Fruit fly (Drosophila melanogaster) whole organism, prepupa: ENCODE data around the gene Rev1.
A peak's percentile ranks its signal among the peaks of the same experiment; 100 is the strongest.

ENCODE experiments used
- Blimp-1 ChIP-seq: fragments of 200-800 bp; sonication (Bioruptor generic); optimal IDR thresholded peaks from 3 replicates; lab custom pipeline; 2017; ENCODE audit warnings: missing biosample characterization, missing genetic modification characterization, mild to moderate bottlenecking, moderate library complexity, missing genetic modification reagents
- CG10631 ChIP-seq: fragments of 200-800 bp; sonication (Bioruptor generic); optimal IDR thresholded peaks from 2 replicates; lab custom pipeline; 2016; ENCODE audit warnings: missing biosample characterization, missing genetic modification characterization
- CG10669 ChIP-seq: fragments of 200-800 bp; sonication (Bioruptor generic); optimal IDR thresholded peaks from 3 replicates; lab custom pipeline; 2018; ENCODE audit warnings: missing biosample characterization, mild to moderate bottlenecking, missing genetic modification characterization, moderate library complexity
- CG11762 ChIP-seq: fragments of 200-800 bp; sonication (Bioruptor generic); optimal IDR thresholded peaks from 3 replicates; lab custom pipeline; 2016; ENCODE audit warnings: missing biosample characterization, missing genetic modification characterization; ENCODE audit not compliant: insufficient read depth
- CG11902 ChIP-seq: fragments of 200-800 bp; sonication (Bioruptor generic); optimal IDR thresholded peaks from 3 replicates; lab custom pipeline; 2016; ENCODE audit warnings: missing biosample characterization, missing genetic modification characterization
- CG15336 ChIP-seq: fragments of 200-800 bp; sonication (Bioruptor generic); IDR thresholded peaks from 2 replicates; pipeline ENCODE4 v1.3.6; 2022; ENCODE audit warnings: missing biosample characterization, missing genetic modification characterization
- CG1621 ChIP-seq: fragments of 200-800 bp; sonication (Bioruptor generic); optimal IDR thresholded peaks from 3 replicates; lab custom pipeline; 2018; ENCODE audit warnings: missing biosample characterization, mild to moderate bottlenecking, missing genetic modification characterization
- CG3032 ChIP-seq: fragments of 200-800 bp; optimal IDR thresholded peaks from 2 replicates; lab custom pipeline; 2019; ENCODE audit warnings: missing biosample characterization, mild to moderate bottlenecking, missing genetic modification characterization, moderate library complexity
- CG31627 ChIP-seq: fragments of 200-800 bp; sonication (Bioruptor generic); optimal IDR thresholded peaks from 3 replicates; lab custom pipeline; 2016; ENCODE audit warnings: missing biosample characterization, missing genetic modification characterization
- CG32006 ChIP-seq: fragments of 200-800 bp; sonication (Bioruptor generic); optimal IDR thresholded peaks from 3 replicates; lab custom pipeline; 2017; ENCODE audit warnings: missing biosample characterization, mild to moderate bottlenecking, missing genetic modification characterization
- CG34406 ChIP-seq: fragments of 200-800 bp; sonication (Bioruptor generic); optimal IDR thresholded peaks from 3 replicates; lab custom pipeline; 2016; ENCODE audit warnings: missing biosample characterization, missing genetic modification characterization
- CG3919 ChIP-seq: fragments of 200-800 bp; sonication (Bioruptor generic); optimal IDR thresholded peaks from 3 replicates; lab custom pipeline; 2016; ENCODE audit warnings: missing biosample characterization, missing genetic modification characterization
- CG4318 ChIP-seq: fragments of 200-800 bp; sonication (Bioruptor generic); optimal IDR thresholded peaks from 3 replicates; lab custom pipeline; 2017; ENCODE audit warnings: missing biosample characterization, mild to moderate bottlenecking, missing genetic modification characterization
- CG6163 ChIP-seq: fragments of 200-800 bp; sonication (Bioruptor generic); IDR thresholded peaks from 3 replicates; pipeline ENCODE4 v1.3.6; 2022; ENCODE audit warnings: missing biosample characterization, missing genetic modification characterization
- CG6276 ChIP-seq: fragments of 200-800 bp; sonication (Bioruptor generic); optimal IDR thresholded peaks from 2 replicates; lab custom pipeline; 2017; ENCODE audit warnings: missing biosample characterization, mild to moderate bottlenecking, missing genetic modification characterization
- CG6792 ChIP-seq: fragments of 200-800 bp; sonication (Bioruptor generic); optimal IDR thresholded peaks from 3 replicates; lab custom pipeline; 2016; ENCODE audit warnings: missing biosample characterization, missing genetic modification characterization
- CG8119 ChIP-seq: fragments of 200-800 bp; sonication (Bioruptor generic); IDR thresholded peaks from 3 replicates; pipeline ENCODE4 v1.3.6; 2022; ENCODE audit warnings: missing biosample characterization, missing genetic modification characterization
- CG8632 ChIP-seq: fragments of 200-800 bp; sonication (Bioruptor generic); optimal IDR thresholded peaks from 3 replicates; lab custom pipeline; 2016; ENCODE audit warnings: missing biosample characterization, missing genetic modification characterization
- CG9139 ChIP-seq: fragments of 200-800 bp; sonication (Bioruptor generic); optimal IDR thresholded peaks from 3 replicates; lab custom pipeline; 2017; ENCODE audit warnings: missing biosample characterization, mild to moderate bottlenecking, missing genetic modification characterization
- Eip75B ChIP-seq: fragments of 200-800 bp; sonication (Bioruptor generic); optimal IDR thresholded peaks from 3 replicates; lab custom pipeline; 2016; ENCODE audit warnings: missing biosample characterization, missing genetic modification characterization
- Eip93F ChIP-seq: fragments of 200-800 bp; sonication (Bioruptor generic); optimal IDR thresholded peaks from 2 replicates; lab custom pipeline; 2016; ENCODE audit warnings: missing biosample characterization, mild to moderate bottlenecking, missing genetic modification characterization
- Ets21C ChIP-seq: fragments of 200-800 bp; sonication (Bioruptor generic); optimal IDR thresholded peaks from 3 replicates; lab custom pipeline; 2016; ENCODE audit warnings: missing biosample characterization, missing genetic modification characterization
- Ets96B ChIP-seq: fragments of 200-800 bp; optimal IDR thresholded peaks from 2 replicates; lab custom pipeline; 2019; ENCODE audit warnings: missing biosample characterization, mild to moderate bottlenecking, missing genetic modification characterization, moderate library complexity
- Gug ChIP-seq: fragments of 200-800 bp; sonication (Bioruptor generic); IDR thresholded peaks from 2 replicates; pipeline ENCODE4 v1.3.6; 2022; ENCODE audit warnings: missing biosample characterization, missing genetic modification characterization
- Hr38 ChIP-seq: sonication (Bioruptor generic); optimal IDR thresholded peaks from 2 replicates; lab custom pipeline; 2016; ENCODE audit warnings: missing biosample characterization, missing genetic modification characterization
- Hr39 ChIP-seq: fragments of 200-800 bp; sonication (Bioruptor generic); optimal IDR thresholded peaks from 2 replicates; lab custom pipeline; 2016; ENCODE audit warnings: missing biosample characterization, missing genetic modification characterization
- Hr4 ChIP-seq: fragments of 200-800 bp; sonication (Bioruptor generic); optimal IDR thresholded peaks from 3 replicates; lab custom pipeline; 2016; ENCODE audit warnings: missing biosample characterization, missing genetic modification characterization
- Lpt ChIP-seq: fragments of 200-800 bp; sonication (Bioruptor generic); optimal IDR thresholded peaks from 3 replicates; lab custom pipeline; 2016; ENCODE audit warnings: missing biosample characterization, missing genetic modification characterization
- Met ChIP-seq: fragments of 200-800 bp; sonication (Bioruptor generic); optimal IDR thresholded peaks from 3 replicates; lab custom pipeline; 2016; ENCODE audit warnings: missing biosample characterization, missing genetic modification characterization
- OdsH ChIP-seq: fragments of 200-800 bp; sonication (Bioruptor generic); optimal IDR thresholded peaks from 3 replicates; lab custom pipeline; 2016; ENCODE audit warnings: missing biosample characterization, missing genetic modification characterization
- Smox ChIP-seq: fragments of 200-800 bp; sonication (Bioruptor generic); optimal IDR thresholded peaks from 3 replicates; lab custom pipeline; 2016; ENCODE audit warnings: missing biosample characterization, missing genetic modification characterization
- Sox102F ChIP-seq: fragments of 200-800 bp; sonication (Bioruptor generic); optimal IDR thresholded peaks from 2 replicates; lab custom pipeline; 2016; ENCODE audit warnings: missing biosample characterization, mild to moderate bottlenecking, missing genetic modification characterization
- Sox14 ChIP-seq: fragments of 200-800 bp; sonication (Bioruptor generic); optimal IDR thresholded peaks from 3 replicates; lab custom pipeline; 2016; ENCODE audit warnings: missing biosample characterization, missing genetic modification characterization
- Sox15 ChIP-seq: fragments of 200-800 bp; sonication (Bioruptor generic); optimal IDR thresholded peaks from 3 replicates; lab custom pipeline; 2016; ENCODE audit warnings: missing biosample characterization, missing genetic modification characterization
- achi ChIP-seq: fragments of 200-800 bp; sonication (Bioruptor generic); optimal IDR thresholded peaks from 3 replicates; lab custom pipeline; 2016; ENCODE audit warnings: missing biosample characterization, missing genetic modification characterization
- cyc ChIP-seq: fragments of 200-800 bp; sonication (Bioruptor generic); optimal IDR thresholded peaks from 3 replicates; lab custom pipeline; 2016; ENCODE audit warnings: missing biosample characterization, missing genetic modification characterization
- dac ChIP-seq: fragments of 200-800 bp; sonication (Bioruptor generic); optimal IDR thresholded peaks from 2 replicates; lab custom pipeline; 2017; ENCODE audit warnings: missing biosample characterization, mild to moderate bottlenecking, missing genetic modification characterization
- dsx ChIP-seq: fragments of 200-800 bp; optimal IDR thresholded peaks from 3 replicates; lab custom pipeline; 2019; ENCODE audit warnings: missing biosample characterization, mild to moderate bottlenecking, missing genetic modification characterization, moderate library complexity; ENCODE audit not compliant: poor library complexity, severe bottlenecking
- eg ChIP-seq: fragments of 200-800 bp; sonication (Bioruptor generic); IDR thresholded peaks from 3 replicates; pipeline ENCODE4 v1.3.6; 2022; ENCODE audit warnings: missing biosample characterization, missing genetic modification characterization
- esn ChIP-seq: fragments of 200-800 bp; sonication (Bioruptor generic); optimal IDR thresholded peaks from 2 replicates; lab custom pipeline; 2016; ENCODE audit warnings: missing biosample characterization, mild to moderate bottlenecking, missing genetic modification characterization, moderate library complexity
- fd59A ChIP-seq: fragments of 200-800 bp; sonication (Bioruptor generic); optimal IDR thresholded peaks from 2 replicates; lab custom pipeline; 2017; ENCODE audit warnings: missing biosample characterization, mild to moderate bottlenecking, missing genetic modification characterization, missing genetic modification reagents
- fkh ChIP-seq: fragments of 200-800 bp; sonication (Bioruptor generic); optimal IDR thresholded peaks from 3 replicates; lab custom pipeline; 2017; ENCODE audit warnings: missing biosample characterization, mild to moderate bottlenecking, missing genetic modification characterization, moderate library complexity
- lz ChIP-seq: fragments of 200-800 bp; sonication (Bioruptor generic); optimal IDR thresholded peaks from 3 replicates; lab custom pipeline; 2016; ENCODE audit warnings: missing biosample characterization, missing genetic modification characterization
- net ChIP-seq: fragments of 200-800 bp; sonication (Bioruptor generic); optimal IDR thresholded peaks from 3 replicates; lab custom pipeline; 2016; ENCODE audit warnings: missing biosample characterization, missing genetic modification characterization
- pdm3 ChIP-seq: fragments of 200-800 bp; sonication (Bioruptor generic); optimal IDR thresholded peaks from 3 replicates; lab custom pipeline; 2016; ENCODE audit warnings: missing biosample characterization, missing genetic modification characterization
- salr ChIP-seq, 2 experiments: fragments of 200-800 bp; sonication (Bioruptor generic); optimal IDR thresholded peaks; 3 replicates each; lab custom pipeline; 2016 to 2018; ENCODE audit warnings: missing biosample characterization in 2 of 2, missing genetic modification characterization in 2 of 2, mild to moderate bottlenecking in 1 of 2
- spab ChIP-seq: fragments of 200-800 bp; sonication (Bioruptor generic); optimal IDR thresholded peaks from 2 replicates; lab custom pipeline; 2017; ENCODE audit warnings: missing biosample characterization, mild to moderate bottlenecking, missing genetic modification characterization, missing genetic modification reagents
- ss ChIP-seq, 2 experiments: fragments of 200-800 bp; sonication (Bioruptor generic); optimal IDR thresholded peaks; 2 replicates in 1 of 2; 3 replicates in 1 of 2; lab custom pipeline; 2017 to 2018; ENCODE audit warnings: mild to moderate bottlenecking in 2 of 2, missing biosample characterization in 2 of 2, missing genetic modification characterization in 2 of 2, moderate library complexity in 1 of 2
- svp ChIP-seq: fragments of 200-800 bp; sonication (Bioruptor generic); peaks from one replicate; lab custom pipeline; 2016; ENCODE audit warnings: missing biosample characterization, missing genetic modification characterization
- vri ChIP-seq: fragments of 200-800 bp; sonication (Bioruptor generic); optimal IDR thresholded peaks from 3 replicates; lab custom pipeline; 2016; ENCODE audit warnings: missing biosample characterization, mild to moderate bottlenecking, missing genetic modification characterization

Rev1 gene

DNA sequence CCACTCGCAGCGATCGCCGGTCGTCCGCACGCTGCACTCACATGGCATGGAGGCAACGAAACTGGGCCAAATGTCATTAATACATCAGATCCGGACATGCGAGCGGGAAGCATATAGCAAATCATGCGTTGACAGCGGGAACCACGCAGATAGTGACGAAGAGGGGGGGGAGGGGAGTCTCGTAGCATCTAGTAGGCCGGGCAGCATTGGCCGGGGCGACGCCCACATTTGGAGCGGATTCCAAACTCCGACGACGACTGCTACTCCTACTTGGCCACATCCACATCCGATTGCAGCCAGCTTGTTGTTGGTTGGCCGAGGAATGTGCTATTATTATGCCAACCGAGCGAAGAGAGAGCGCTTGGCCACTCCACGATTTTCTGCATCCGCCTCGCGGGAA lies 18.6 kb upstream of the Rev1 start:
- TF ChIP-seq cyc (GFP tag; lab: Kevin White, UChicago): no peak
- no peak for TF ChIP-seq Sox102F
- no peak for TF ChIP-seq CG10669 (GFP tag; lab: Kevin White, UChicago)
- TF ChIP-seq net (GFP tag; lab: Kevin White, UChicago): no peak
- TF ChIP-seq Eip75B: no peak
- no peak for TF ChIP-seq eg (GFP tag; lab: Robert Waterston, UW)

DNA sequence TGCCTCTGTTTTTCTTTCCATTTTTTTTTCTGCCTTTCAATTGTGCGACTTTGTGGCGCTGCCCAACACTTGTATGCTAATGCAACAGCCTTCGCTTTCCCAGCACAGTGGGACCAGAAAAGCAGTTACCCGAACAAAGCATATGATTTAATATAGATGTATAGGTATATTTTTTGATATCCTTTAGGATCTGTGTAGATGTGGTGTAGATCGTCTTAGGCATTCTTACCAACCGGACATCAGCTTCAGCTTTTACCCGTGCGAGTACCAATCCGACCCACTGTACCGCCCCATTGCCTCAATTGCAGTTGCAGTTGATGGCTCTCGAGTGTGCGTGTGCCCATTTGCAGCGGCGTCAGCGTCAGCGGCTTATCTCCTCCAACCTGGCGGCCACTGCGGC lies 17.7 kb upstream of the Rev1 start:
- TF ChIP-seq cyc (GFP tag; lab: Kevin White, UChicago) (peak; percentile 66), Ets96B (tag; lab: Kevin White, UChicago) (peak; percentile 75), salr (GFP tag; optimal IDR thresholded peaks at IDR 0.05; lab: Kevin White, UChicago) (peak; percentile 52 to 95), CG11762 (GFP tag; lab: Kevin White, UChicago) (peak; percentile 79), CG3032 (peak; percentile 64), Gug (GFP tag; lab: Robert Waterston, UW) (peak; percentile 97), CG15336 (GFP tag; lab: Robert Waterston, UW) (peak; percentile 99), achi (GFP tag; lab: Kevin White, UChicago) (peak; percentile 92), svp (GFP tag; lab: Kevin White, UChicago) (peak; percentile 63), eg (GFP tag; lab: Robert Waterston, UW) (peak; percentile 99), lz (GFP tag; lab: Kevin White, UChicago) (peak; percentile 67), spab (GFP tag; lab: Kevin White, UChicago) (peak; percentile 70), CG1621 (tag; lab: Kevin White, UChicago) (peak; percentile 71), dsx (peak; percentile 42), CG4318 (GFP tag; lab: Kevin White, UChicago) (peak; percentile 98), Hr38 (GFP tag; lab: Kevin White, UChicago) (peak; percentile 72), Blimp-1 (GFP tag; lab: Kevin White, UChicago) (no peak), OdsH (peak; percentile 94), CG6792 (GFP tag; lab: Kevin White, UChicago) (peak; percentile 73), fd59A (GFP tag; lab: Kevin White, UChicago) (peak; percentile 75), esn (GFP tag; lab: Kevin White, UChicago) (peak; percentile 66), CG11902 (GFP tag; lab: Kevin White, UChicago) (peak; percentile 66), Sox15 (peak; percentile 66), Lpt (GFP tag; lab: Kevin White, UChicago) (peak; percentile 97), Smox (GFP tag; lab: Kevin White, UChicago) (peak; percentile 48), CG34406 (GFP tag; lab: Kevin White, UChicago) (peak; percentile 65), CG8119 (GFP tag; lab: Robert Waterston, UW) (peak; percentile 98), Eip93F (GFP tag; lab: Kevin White, UChicago) (no peak), CG10669 (GFP tag; lab: Kevin White, UChicago) (peak; percentile 73), CG6163 (GFP tag; lab: Robert Waterston, UW) (peak; percentile 97), CG9139 (GFP tag; lab: Kevin White, UChicago) (no peak), CG32006 (peak; percentile 99), Hr39 (GFP tag; lab: Kevin White, UChicago) (peak; percentile 71), fkh (GFP tag; lab: Kevin White, UChicago) (no peak), dac (GFP tag; lab: Kevin White, UChicago) (peak; percentile 98), Met (GFP tag; lab: Kevin White, UChicago) (peak; percentile 66), Ets21C (GFP tag; lab: Kevin White, UChicago) (peak; percentile 37), CG10631 (GFP tag; lab: Kevin White, UChicago) (peak; percentile 91), CG31627 (GFP tag; lab: Kevin White, UChicago) (peak; percentile 65), vri (GFP tag; lab: Kevin White, UChicago) (peak; percentile 6), ss (GFP tag; optimal IDR thresholded peaks at IDR 0.05; lab: Kevin White, UChicago) (peak; percentile 38 to 52), pdm3 (GFP tag; lab: Kevin White, UChicago) (peak; percentile 93), CG3919 (GFP tag; lab: Kevin White, UChicago) (peak; percentile 90), Hr4 (peak; percentile 99), Sox14 (GFP tag; lab: Kevin White, UChicago) (peak; percentile 90), CG8632 (peak; percentile 61), CG6276 (GFP tag; lab: Kevin White, UChicago) (peak; percentile 97)
